Worm (Caenorhabditis elegans) whole organism, L3 larva: ENCODE results near the gene lec-4.
A peak's percentile ranks its signal among the peaks of the same experiment; 100 is the strongest.

Source experiments
- R02D3.7 ChIP-seq: fragments of 150-350 bp; optimal IDR thresholded peaks from 2 replicates; lab custom pipeline; 2014; ENCODE audit warnings: missing biosample characterization, missing genetic modification characterization
- ZK546.5 ChIP-seq: sonication (generic microtip); optimal IDR thresholded peaks from 2 replicates; lab custom pipeline; 2017; ENCODE audit warnings: missing biosample characterization, missing genetic modification characterization
- aly-2 ChIP-seq: fragments of 150-350 bp; optimal IDR thresholded peaks from 2 replicates; lab custom pipeline; 2014; ENCODE audit warnings: missing biosample characterization, missing genetic modification characterization
- ama-1 ChIP-seq: fragments of 150-350 bp; optimal IDR thresholded peaks from 2 replicates; lab custom pipeline; 2018
- ceh-16 ChIP-seq: sonication (generic microtip); optimal IDR thresholded peaks from 2 replicates; lab custom pipeline; 2017; ENCODE audit warnings: missing biosample characterization, missing genetic modification characterization
- ceh-28 ChIP-seq: fragments of 150-350 bp; optimal IDR thresholded peaks from 2 replicates; lab custom pipeline; 2014; ENCODE audit warnings: missing biosample characterization, missing genetic modification reagents, missing genetic modification characterization
- ceh-82 ChIP-seq: fragments of 150-350 bp; optimal IDR thresholded peaks from 2 replicates; lab custom pipeline; 2014; ENCODE audit warnings: missing biosample characterization, missing genetic modification characterization
- ceh-9 ChIP-seq: sonication (generic microtip); optimal IDR thresholded peaks from 2 replicates; lab custom pipeline; 2018; ENCODE audit warnings: missing biosample characterization, missing genetic modification characterization
- daf-12 ChIP-seq: fragments of 150-350 bp; optimal IDR thresholded peaks from 2 replicates; lab custom pipeline; 2014; ENCODE audit warnings: missing biosample characterization, missing genetic modification reagents, missing genetic modification characterization
- egl-27 ChIP-seq: sonication (generic microtip); optimal IDR thresholded peaks from 4 replicates; lab custom pipeline; 2017; ENCODE audit warnings: missing biosample characterization, missing genetic modification reagents, missing genetic modification characterization
- egl-5 ChIP-seq: fragments of 150-350 bp; optimal IDR thresholded peaks from 2 replicates; lab custom pipeline; 2017; ENCODE audit warnings: missing biosample characterization, missing genetic modification reagents, missing genetic modification characterization, inconsistent platforms
- elt-1 ChIP-seq: fragments of 150-350 bp; optimal IDR thresholded peaks from 2 replicates; lab custom pipeline; 2014; ENCODE audit warnings: missing biosample characterization, missing genetic modification characterization
- elt-2 ChIP-seq: sonication (generic microtip); optimal IDR thresholded peaks from 2 replicates; lab custom pipeline; 2016; ENCODE audit warnings: missing genetic modification reagents, mild to moderate bottlenecking, missing genetic modification characterization, missing compliant biosample characterization
- elt-3 ChIP-seq, 3 experiments: fragments of 150-350 bp in 1 of 3; sonication (generic microtip) in 2 of 3; optimal IDR thresholded peaks; 2 replicates in 2 of 3; 4 replicates in 1 of 3; lab custom pipeline; 2014 to 2017; ENCODE audit warnings: missing biosample characterization in 3 of 3, missing genetic modification characterization in 3 of 3
- eor-1 ChIP-seq, 2 experiments: fragments of 150-350 bp; optimal IDR thresholded peaks; 2 replicates each; lab custom pipeline; 2014 to 2018; ENCODE audit warnings: missing biosample characterization in 2 of 2, missing genetic modification characterization in 2 of 2
- fkh-10 ChIP-seq: sonication (generic microtip); optimal IDR thresholded peaks from 2 replicates; lab custom pipeline; 2017; ENCODE audit warnings: missing biosample characterization, missing genetic modification reagents, missing genetic modification characterization
- fkh-2 ChIP-seq: fragments of 150-350 bp; optimal IDR thresholded peaks from 2 replicates; lab custom pipeline; 2014; ENCODE audit warnings: missing biosample characterization, missing genetic modification reagents, missing genetic modification characterization
- fos-1 ChIP-seq: fragments of 150-350 bp; optimal IDR thresholded peaks from 2 replicates; lab custom pipeline; 2014; ENCODE audit warnings: missing biosample characterization, missing genetic modification characterization
- hmg-11 ChIP-seq: sonication (generic microtip); optimal IDR thresholded peaks from 2 replicates; lab custom pipeline; 2016; ENCODE audit warnings: missing genetic modification characterization, missing compliant biosample characterization
- jun-1 ChIP-seq: fragments of 150-350 bp; optimal IDR thresholded peaks from 2 replicates; lab custom pipeline; 2014; ENCODE audit warnings: missing biosample characterization, missing genetic modification reagents, missing genetic modification characterization
- lin-15B ChIP-seq: fragments of 150-350 bp; optimal IDR thresholded peaks from 2 replicates; lab custom pipeline; 2014; ENCODE audit warnings: missing biosample characterization, missing genetic modification characterization
- lin-39 ChIP-seq: fragments of 150-350 bp; optimal IDR thresholded peaks from 2 replicates; lab custom pipeline; 2018; ENCODE audit warnings: missing biosample characterization, missing genetic modification reagents, missing genetic modification characterization
- lsy-12 ChIP-seq: sonication (generic microtip); optimal IDR thresholded peaks from 2 replicates; lab custom pipeline; 2016; ENCODE audit warnings: mild to moderate bottlenecking, missing genetic modification characterization, missing compliant biosample characterization
- mdl-1 ChIP-seq: fragments of 150-350 bp; optimal IDR thresholded peaks from 2 replicates; lab custom pipeline; 2014; ENCODE audit warnings: missing biosample characterization, missing genetic modification characterization
- mml-1 ChIP-seq: fragments of 150-350 bp; sonication (generic microtip); optimal IDR thresholded peaks from 3 replicates; lab custom pipeline; 2014; ENCODE audit warnings: missing biosample characterization, missing genetic modification characterization
- nfya-1 ChIP-seq: sonication (generic microtip); optimal IDR thresholded peaks from 2 replicates; lab custom pipeline; 2017; ENCODE audit warnings: missing genetic modification characterization, mild to moderate bottlenecking, missing compliant biosample characterization, antibody characterized with exemption, moderate library complexity; ENCODE audit not compliant: insufficient read depth
- nhr-11 ChIP-seq: fragments of 150-350 bp; optimal IDR thresholded peaks from 2 replicates; lab custom pipeline; 2014; ENCODE audit warnings: missing biosample characterization, missing genetic modification characterization
- nhr-12 ChIP-seq: fragments of 150-350 bp; optimal IDR thresholded peaks from 2 replicates; lab custom pipeline; 2014; ENCODE audit warnings: missing biosample characterization, missing genetic modification characterization
- nhr-23 ChIP-seq: fragments of 150-350 bp; optimal IDR thresholded peaks from 2 replicates; lab custom pipeline; 2014; ENCODE audit warnings: missing biosample characterization, missing genetic modification reagents, missing genetic modification characterization
- nhr-237 ChIP-seq: fragments of 150-350 bp; optimal IDR thresholded peaks from 2 replicates; lab custom pipeline; 2014; ENCODE audit warnings: missing biosample characterization, missing genetic modification characterization
- nhr-25 ChIP-seq: sonication (generic microtip); optimal IDR thresholded peaks from 2 replicates; lab custom pipeline; 2017; ENCODE audit warnings: missing biosample characterization, missing genetic modification characterization
- nhr-28 ChIP-seq: fragments of 150-350 bp; optimal IDR thresholded peaks from 2 replicates; lab custom pipeline; 2014; ENCODE audit warnings: missing biosample characterization, missing genetic modification characterization
- nhr-43 ChIP-seq: sonication (generic microtip); optimal IDR thresholded peaks from 2 replicates; lab custom pipeline; 2016; ENCODE audit warnings: mild to moderate bottlenecking, missing genetic modification characterization, missing compliant biosample characterization; ENCODE audit not compliant: poor library complexity, severe bottlenecking
- nhr-67 ChIP-seq: fragments of 150-350 bp; optimal IDR thresholded peaks from 2 replicates; lab custom pipeline; 2014; ENCODE audit warnings: missing biosample characterization, missing genetic modification characterization
- nhr-76 ChIP-seq: fragments of 150-350 bp; sonication (generic microtip); optimal IDR thresholded peaks from 5 replicates; lab custom pipeline; 2014; ENCODE audit warnings: missing biosample characterization, missing genetic modification characterization
- nhr-77 ChIP-seq: fragments of 150-350 bp; optimal IDR thresholded peaks from 2 replicates; lab custom pipeline; 2014; ENCODE audit warnings: missing biosample characterization, missing genetic modification characterization
- pha-4 ChIP-seq: fragments of 150-350 bp; optimal IDR thresholded peaks from 2 replicates; lab custom pipeline; 2014; ENCODE audit warnings: missing biosample characterization, missing genetic modification reagents, missing genetic modification characterization
- pqm-1 ChIP-seq: fragments of 150-350 bp; optimal IDR thresholded peaks from 2 replicates; lab custom pipeline; 2017; ENCODE audit warnings: missing biosample characterization, missing genetic modification characterization, inconsistent platforms
- sea-2 ChIP-seq: fragments of 150-350 bp; sonication (generic microtip); optimal IDR thresholded peaks from 4 replicates; lab custom pipeline; 2014; ENCODE audit warnings: missing biosample characterization, missing genetic modification reagents, missing genetic modification characterization
- skn-1 ChIP-seq: fragments of 150-350 bp; optimal IDR thresholded peaks from 2 replicates; lab custom pipeline; 2014; ENCODE audit warnings: missing biosample characterization, missing genetic modification characterization
- snpc-4 ChIP-seq: fragments of 150-350 bp; optimal IDR thresholded peaks from 2 replicates; lab custom pipeline; 2014; ENCODE audit warnings: missing biosample characterization, missing genetic modification characterization
- tbx-2 ChIP-seq: sonication (generic microtip); optimal IDR thresholded peaks from 2 replicates; lab custom pipeline; 2016; ENCODE audit warnings: mild to moderate bottlenecking, missing genetic modification characterization, missing compliant biosample characterization
- unc-39 ChIP-seq: sonication (generic microtip); optimal IDR thresholded peaks from 4 replicates; lab custom pipeline; 2017; ENCODE audit warnings: missing biosample characterization, missing genetic modification characterization
- unc-62 ChIP-seq: fragments of 150-350 bp; sonication (generic microtip); optimal IDR thresholded peaks from 4 replicates; lab custom pipeline; 2014; ENCODE audit warnings: missing biosample characterization, missing genetic modification reagents, missing genetic modification characterization
- zag-1 ChIP-seq: fragments of 150-350 bp; optimal IDR thresholded peaks from 2 replicates; lab custom pipeline; 2014; ENCODE audit warnings: missing biosample characterization, missing genetic modification characterization
- ztf-11 ChIP-seq: fragments of 150-350 bp; optimal IDR thresholded peaks from 2 replicates; lab custom pipeline; 2014; ENCODE audit warnings: missing biosample characterization, missing genetic modification characterization
- ztf-4 ChIP-seq: fragments of 150-350 bp; optimal IDR thresholded peaks from 2 replicates; lab custom pipeline; 2014; ENCODE audit warnings: missing biosample characterization, missing genetic modification characterization

The lec-4 gene

ce11 chrIII:3798416-3798815 is 25.3 kb upstream of the lec-4 start:
- TF ChIP-seq ceh-9 (tag; lab: Kevin White, UChicago), result no peak
- TF ChIP-seq pqm-1 (tag; lab: Kevin White, UChicago), result no peak
- no peak for TF ChIP-seq elt-3 (tag; optimal IDR thresholded peaks at IDR 0.05; lab: Kevin White, UChicago)
- no peak for TF ChIP-seq lsy-12 (tag; lab: Kevin White, UChicago)
- peak; percentile 99 for TF ChIP-seq nfya-1

DNA sequence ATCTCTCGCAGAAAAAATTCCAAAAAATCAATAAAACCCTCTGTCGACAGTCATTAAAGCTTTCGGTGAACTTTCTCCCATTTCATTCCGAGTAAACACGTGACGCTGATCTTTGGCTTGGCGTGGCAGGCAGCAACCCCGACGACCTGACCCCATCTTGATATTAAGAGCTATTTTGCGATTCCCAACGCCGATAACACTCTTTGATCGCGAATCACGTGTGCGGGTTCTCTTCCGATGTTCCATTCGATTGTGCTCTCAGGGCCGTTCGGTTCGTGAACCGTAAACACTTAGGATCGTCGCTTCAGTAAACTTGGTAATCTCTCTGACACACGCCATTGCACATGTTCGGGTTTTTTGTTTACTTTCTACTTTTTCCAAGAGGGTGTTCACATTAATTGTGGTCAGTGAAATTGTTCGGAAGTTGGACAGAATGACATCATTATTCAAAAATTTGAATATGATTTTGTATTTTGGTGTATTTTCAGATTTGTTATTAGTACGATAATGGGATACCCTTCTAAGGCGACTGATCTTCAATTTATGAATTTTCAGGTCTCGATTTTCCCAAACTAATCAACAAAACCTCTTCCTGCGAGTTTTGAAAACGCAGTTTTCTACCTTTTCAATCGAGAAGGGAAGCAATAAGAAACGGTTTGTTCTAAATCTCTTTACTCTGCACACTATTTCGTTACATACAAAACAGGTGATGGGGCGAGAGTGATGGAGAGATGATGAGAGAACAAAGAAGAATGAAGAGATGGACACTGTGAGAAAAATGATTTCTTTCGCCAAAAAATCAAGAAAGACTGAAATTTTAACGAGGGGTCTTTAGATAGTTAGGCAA is 24.3 kb upstream of the lec-4 start:
- TF ChIP-seq ZK546.5 (tag; lab: Kevin White, UChicago) (no peak), ama-1 (lab: Kevin White, UChicago) (peak; percentile 85), egl-5 (tag; lab: Kevin White, UChicago) (peak; percentile 30), daf-12 (tag; lab: Kevin White, UChicago) (no peak), unc-39 (tag; lab: Kevin White, UChicago) (no peak), nhr-28 (tag; lab: Kevin White, UChicago) (no peak), pqm-1 (tag; lab: Kevin White, UChicago) (peak; percentile 56), elt-3 (tag; optimal IDR thresholded peaks at IDR 0.05; lab: Kevin White, UChicago) (no peak), lsy-12 (tag; lab: Kevin White, UChicago) (no peak), eor-1 (tag; optimal IDR thresholded peaks at IDR 0.05; lab: Kevin White, UChicago) (no peak), ceh-28 (peak; percentile 45), fkh-10 (GFP tag; lab: Kevin White, UChicago) (no peak), ztf-11 (tag; lab: Kevin White, UChicago) (no peak), snpc-4 (tag; lab: Kevin White, UChicago) (no peak), nhr-43 (tag; lab: Kevin White, UChicago) (peak; percentile 31), lin-15B (no peak), ztf-4 (tag; lab: Kevin White, UChicago) (no peak), fkh-2 (tag; lab: Kevin White, UChicago) (no peak), nhr-12 (tag; lab: Kevin White, UChicago) (no peak), lin-39 (tag; lab: Kevin White, UChicago) (peak; percentile 55), jun-1 (no peak), nhr-25 (peak; percentile 87), ceh-16 (no peak), skn-1 (tag; lab: Kevin White, UChicago) (no peak), nfya-1 (peak; percentile 37), nhr-237 (no peak), nhr-77 (no peak), nhr-23 (tag; lab: Kevin White, UChicago) (peak; percentile 87), ceh-82 (tag; lab: Kevin White, UChicago) (no peak), unc-62 (GFP tag; lab: Kevin White, UChicago) (no peak), ceh-9 (tag; lab: Kevin White, UChicago) (no peak), nhr-67 (tag; lab: Kevin White, UChicago) (no peak), aly-2 (tag; lab: Kevin White, UChicago) (no peak), zag-1 (tag; lab: Kevin White, UChicago) (no peak), mml-1 (tag; lab: Kevin White, UChicago) (no peak), elt-2 (peak; percentile 37), tbx-2 (tag; lab: Kevin White, UChicago) (no peak), mdl-1 (tag; lab: Kevin White, UChicago) (no peak), sea-2 (no peak), pha-4 (tag; lab: Kevin White, UChicago) (peak; percentile 93), R02D3.7 (tag; lab: Kevin White, UChicago) (no peak), elt-1 (tag; lab: Kevin White, UChicago) (peak; percentile 96), nhr-76 (no peak), fos-1 (tag; lab: Kevin White, UChicago) (no peak), egl-27 (tag; lab: Kevin White, UChicago) (no peak), hmg-11 (tag; lab: Kevin White, UChicago) (no peak), nhr-11 (tag; lab: Kevin White, UChicago) (no peak)
- TF ChIP-seq, all 47 proteins: peak for 12
